Fruit fly (Drosophila melanogaster) whole organism, wandering third instar larva: ENCODE measurements around the gene SCCRO4.

Source experiments
- Abd-B ChIP-seq: fragments of >200 bp; optimal IDR thresholded peaks from 2 replicates; lab custom pipeline; 2017; ENCODE audit warnings: missing biosample characterization, missing genetic modification characterization
- GATAd ChIP-seq: sonication (Bioruptor generic); optimal IDR thresholded peaks from 2 replicates; lab custom pipeline; 2016; ENCODE audit warnings: missing biosample characterization, missing genetic modification characterization
- Hnf4 ChIP-seq: fragments of 200-800 bp; sonication (Bioruptor generic); optimal IDR thresholded peaks from 2 replicates; lab custom pipeline; 2016; ENCODE audit warnings: missing biosample characterization, mild to moderate bottlenecking, missing genetic modification characterization
- Myc ChIP-seq: fragments of >200 bp; optimal IDR thresholded peaks from 2 replicates; lab custom pipeline; 2017
- OdsH ChIP-seq: fragments of 200-800 bp; sonication (Bioruptor generic); optimal IDR thresholded peaks from 2 replicates; lab custom pipeline; 2016; ENCODE audit warnings: missing biosample characterization, mild to moderate bottlenecking, missing genetic modification characterization
- Vsx2 ChIP-seq: fragments of 200-300, 225-300 bp; sonication (Bioruptor generic); optimal IDR thresholded peaks from 2 replicates; lab custom pipeline; 2018; ENCODE audit warnings: missing biosample characterization, missing genetic modification characterization; ENCODE audit not compliant: partially characterized antibody
- brk ChIP-seq: fragments of 200-800 bp; sonication (Bioruptor generic); optimal IDR thresholded peaks from 2 replicates; lab custom pipeline; 2016; ENCODE audit warnings: missing biosample characterization, mild to moderate bottlenecking, missing genetic modification characterization
- h ChIP-seq: fragments of 200-800 bp; sonication (Bioruptor generic); optimal IDR thresholded peaks from 3 replicates; lab custom pipeline; 2016; ENCODE audit warnings: missing biosample characterization, mild to moderate bottlenecking, missing genetic modification characterization
- jim ChIP-seq: fragments of 175-275, 200-325 bp; sonication (Bioruptor generic); optimal IDR thresholded peaks from 2 replicates; lab custom pipeline; 2016; ENCODE audit warnings: missing biosample characterization, mild to moderate bottlenecking, missing genetic modification characterization
- pan ChIP-seq: fragments of >200 bp; optimal IDR thresholded peaks from 2 replicates; lab custom pipeline; 2017
- psq ChIP-seq: fragments of 200-800 bp; sonication (Bioruptor generic); optimal IDR thresholded peaks from 3 replicates; lab custom pipeline; 2017; ENCODE audit warnings: missing biosample characterization, mild to moderate bottlenecking, missing genetic modification characterization, moderate library complexity
- tai ChIP-seq: sonication (Bioruptor generic); optimal IDR thresholded peaks from 2 replicates; lab custom pipeline; 2016; ENCODE audit warnings: missing biosample characterization, missing genetic modification characterization
- usp ChIP-seq: fragments of >200 bp; optimal IDR thresholded peaks from 2 replicates; lab custom pipeline; 2017; ENCODE audit warnings: missing biosample characterization, missing genetic modification characterization

DNA sequence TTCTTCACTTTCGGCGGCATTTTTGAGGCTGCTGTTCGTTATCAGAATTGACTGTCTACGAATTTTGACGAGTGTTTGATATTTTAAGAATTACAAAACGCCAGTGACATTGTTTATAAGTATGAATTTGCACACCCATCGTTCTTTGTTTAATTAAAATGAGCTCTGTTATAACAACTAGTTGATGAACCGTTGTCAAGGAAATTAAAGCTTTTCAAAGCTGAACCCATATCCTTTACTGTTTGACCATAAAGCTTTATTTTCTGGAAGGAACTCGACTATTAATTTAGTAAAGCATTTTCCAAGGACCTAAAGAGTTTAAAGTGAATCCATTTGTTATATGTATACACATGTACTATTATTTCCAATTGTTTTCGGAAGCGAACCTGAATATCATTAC, 24.0 kb upstream of the SCCRO4 start, which contains the start of gene CG17122:
- TF ChIP-seq brk (GFP tag; lab: Kevin White, UChicago) (no peak), Abd-B (GFP tag; lab: Kevin White, UChicago) (no peak), Vsx2 (GFP tag; lab: Kevin White, UChicago) (no peak), pan (lab: Kevin White, UChicago) (no peak), usp (no peak), GATAd (no peak), Myc (no peak), psq (GFP tag; lab: Kevin White, UChicago) (no peak), h (GFP tag; lab: Kevin White, UChicago) (no peak), OdsH (no peak), Hnf4 (GFP tag; lab: Kevin White, UChicago) (no peak), jim (GFP tag; lab: Kevin White, UChicago) (no peak), tai (no peak)
